Fruit fly (Drosophila melanogaster) whole organism, embryonic: Measurements from ENCODE around the gene Tsr1.

ENCODE experiments used
- CG12219 ChIP-seq: fragments of 200-800 bp; sonication (Bioruptor generic); optimal IDR thresholded peaks from 3 replicates; lab custom pipeline; 2018; ENCODE audit warnings: missing biosample characterization, mild to moderate bottlenecking, missing genetic modification characterization
- CG1647 ChIP-seq: fragments of 200-800 bp; sonication (Bioruptor generic); optimal IDR thresholded peaks from 3 replicates; lab custom pipeline; 2016; ENCODE audit warnings: missing biosample characterization, missing genetic modification characterization
- CG16863 ChIP-seq: fragments of 200-800 bp; sonication (Bioruptor generic); optimal IDR thresholded peaks from 3 replicates; lab custom pipeline; 2016; ENCODE audit warnings: missing biosample characterization, missing genetic modification characterization
- CG18262 ChIP-seq: fragments of 200-800 bp; optimal IDR thresholded peaks from 3 replicates; lab custom pipeline; 2019; ENCODE audit warnings: missing biosample characterization, mild to moderate bottlenecking, missing genetic modification characterization, moderate library complexity
- CG1832 ChIP-seq: fragments of 200-800 bp; sonication (Bioruptor generic); optimal IDR thresholded peaks from 2 replicates; lab custom pipeline; 2017; ENCODE audit warnings: missing biosample characterization, mild to moderate bottlenecking, missing genetic modification characterization, inconsistent platforms
- CG18619 ChIP-seq: fragments of 200-800 bp; sonication (Bioruptor generic); optimal IDR thresholded peaks from 3 replicates; lab custom pipeline; 2017; ENCODE audit warnings: missing biosample characterization, mild to moderate bottlenecking, missing genetic modification characterization
- CG2875 ChIP-seq: fragments of 200-800 bp; sonication (Bioruptor generic); optimal IDR thresholded peaks from 2 replicates; lab custom pipeline; 2017; ENCODE audit warnings: missing biosample characterization, mild to moderate bottlenecking, missing genetic modification characterization, missing genetic modification reagents
- CG32532 ChIP-seq: fragments of 200-800 bp; sonication (Bioruptor generic); IDR thresholded peaks from 2 replicates; pipeline ENCODE4 v1.3.6; 2022; ENCODE audit warnings: missing biosample characterization, missing genetic modification characterization
- CG32767 ChIP-seq: fragments of 200-800 bp; sonication (Bioruptor generic); IDR thresholded peaks from 2 replicates; pipeline ENCODE4 v1.3.6; 2022; ENCODE audit warnings: missing biosample characterization, missing genetic modification characterization
- CG33557 ChIP-seq: fragments of 200-800 bp; sonication (Bioruptor generic); optimal IDR thresholded peaks from 2 replicates; lab custom pipeline; 2019; ENCODE audit warnings: missing biosample characterization, mild to moderate bottlenecking, missing genetic modification characterization, moderate library complexity
- CG3726 ChIP-seq: fragments of 200-800 bp; sonication (Bioruptor generic); IDR thresholded peaks from 3 replicates; pipeline ENCODE4, ENCODE4 v1.3.6; 2022; ENCODE audit warnings: missing biosample characterization, missing genetic modification characterization
- CG43689 ChIP-seq: fragments of 200-800 bp; sonication (Bioruptor generic); IDR thresholded peaks from 2 replicates; pipeline ENCODE4 v1.3.6; 2022; ENCODE audit warnings: missing biosample characterization, missing genetic modification characterization
- CG4820 ChIP-seq: fragments of 200-800 bp; sonication (Bioruptor generic); optimal IDR thresholded peaks from 3 replicates; lab custom pipeline; 2016; ENCODE audit warnings: missing biosample characterization, missing genetic modification characterization
- CG7987 ChIP-seq: fragments of 200-800 bp; sonication (Bioruptor generic); optimal IDR thresholded peaks from 2 replicates; lab custom pipeline; 2018; ENCODE audit warnings: missing biosample characterization, mild to moderate bottlenecking, missing genetic modification characterization, moderate library complexity
- CG8924 ChIP-seq: fragments of 200-800 bp; optimal IDR thresholded peaks from 3 replicates; lab custom pipeline; 2019; ENCODE audit warnings: missing biosample characterization, mild to moderate bottlenecking, missing genetic modification characterization, moderate library complexity
- CG9437 ChIP-seq: fragments of 200-800 bp; sonication (Bioruptor generic); optimal IDR thresholded peaks from 2 replicates; lab custom pipeline; 2018; ENCODE audit warnings: missing biosample characterization, mild to moderate bottlenecking, missing genetic modification characterization
- CG9932 ChIP-seq: fragments of 200-800 bp; sonication (Bioruptor generic); IDR thresholded peaks from 2 replicates; pipeline ENCODE4 v1.3.6; 2022; ENCODE audit warnings: missing biosample characterization, missing genetic modification characterization
- Doc3 ChIP-seq: fragments of 200-800 bp; sonication (Bioruptor generic); IDR thresholded peaks from 3 replicates; pipeline ENCODE4 v1.3.6; 2022; ENCODE audit warnings: missing biosample characterization, missing genetic modification characterization; ENCODE audit not compliant: partially characterized antibody
- ERR ChIP-seq: fragments of 200-800 bp; sonication (Bioruptor generic); optimal IDR thresholded peaks from 2 replicates; lab custom pipeline; 2016; ENCODE audit warnings: missing biosample characterization, missing genetic modification characterization
- Fer1 ChIP-seq: fragments of 200-800 bp; sonication (Bioruptor generic); optimal IDR thresholded peaks from 2 replicates; lab custom pipeline; 2017; ENCODE audit warnings: missing biosample characterization, mild to moderate bottlenecking, missing genetic modification characterization
- H2.0 ChIP-seq: fragments of 200-800 bp; sonication (Bioruptor generic); IDR thresholded peaks from 2 replicates; pipeline ENCODE4 v1.3.6; 2022; ENCODE audit warnings: missing biosample characterization, missing genetic modification characterization
- HmgD ChIP-seq: fragments of 200-800 bp; sonication (Bioruptor generic); optimal IDR thresholded peaks from 3 replicates; lab custom pipeline; 2016; ENCODE audit warnings: missing biosample characterization, missing genetic modification characterization
- Hmx ChIP-seq: fragments of 200-800 bp; sonication (Bioruptor generic); optimal IDR thresholded peaks from 2 replicates; lab custom pipeline; 2016; ENCODE audit warnings: missing biosample characterization, missing genetic modification characterization
- Jarid2 ChIP-seq: fragments of 200-800 bp; sonication (Bioruptor generic); optimal IDR thresholded peaks from 3 replicates; lab custom pipeline; 2017; ENCODE audit warnings: mild to moderate bottlenecking, missing biosample characterization, missing genetic modification reagents, missing genetic modification characterization
- Lhr ChIP-seq: fragments of 200-800 bp; sonication (Bioruptor generic); optimal IDR thresholded peaks from 3 replicates; lab custom pipeline; 2017; ENCODE audit warnings: mild to moderate bottlenecking, missing biosample characterization, missing genetic modification reagents, missing genetic modification characterization
- Meics ChIP-seq: fragments of 200-800 bp; sonication (Bioruptor generic); optimal IDR thresholded peaks from 2 replicates; lab custom pipeline; 2017; ENCODE audit warnings: missing biosample characterization, mild to moderate bottlenecking, missing genetic modification characterization
- Nf-YA ChIP-seq: fragments of 200-800 bp; sonication (Bioruptor generic); IDR thresholded peaks from 2 replicates; pipeline ENCODE4 v1.3.6; 2022; ENCODE audit warnings: missing biosample characterization, missing genetic modification characterization
- NfI ChIP-seq: fragments of 200-800 bp; sonication (Bioruptor generic); optimal IDR thresholded peaks from 3 replicates; lab custom pipeline; 2018; ENCODE audit warnings: missing biosample characterization, mild to moderate bottlenecking, missing genetic modification characterization, moderate library complexity
- Sox100B ChIP-seq: fragments of 200-800 bp; sonication (Bioruptor generic); optimal IDR thresholded peaks from 3 replicates; lab custom pipeline; 2018; ENCODE audit warnings: missing biosample characterization, mild to moderate bottlenecking, missing genetic modification characterization
- Sox102F ChIP-seq: fragments of 200-800 bp; sonication (Bioruptor generic); optimal IDR thresholded peaks from 2 replicates; lab custom pipeline; 2018; ENCODE audit warnings: missing biosample characterization, mild to moderate bottlenecking, missing genetic modification characterization, moderate library complexity
- ac ChIP-seq: fragments of 200-800 bp; sonication (Bioruptor generic); optimal IDR thresholded peaks from 3 replicates; lab custom pipeline; 2017; ENCODE audit warnings: missing biosample characterization, mild to moderate bottlenecking, missing genetic modification characterization
- chn ChIP-seq: fragments of 200-800 bp; sonication (Bioruptor generic); optimal IDR thresholded peaks from 2 replicates; lab custom pipeline; 2016; ENCODE audit warnings: missing biosample characterization, missing genetic modification characterization
- crol ChIP-seq: fragments of 200-800 bp; sonication (Bioruptor generic); IDR thresholded peaks from 2 replicates; pipeline ENCODE4 v1.3.6; 2022; ENCODE audit warnings: missing biosample characterization, missing genetic modification characterization
- dan ChIP-seq: fragments of 200-800 bp; sonication (Bioruptor generic); IDR thresholded peaks from 2 replicates; pipeline ENCODE4 v1.3.6; 2022; ENCODE audit warnings: missing biosample characterization, missing genetic modification characterization
- dimm ChIP-seq: fragments of 200-800 bp; sonication (Bioruptor generic); IDR thresholded peaks from 2 replicates; pipeline ENCODE4 v1.3.6; 2022; ENCODE audit warnings: missing biosample characterization, missing genetic modification characterization
- disco-r ChIP-seq: fragments of 200-800 bp; sonication (Bioruptor generic); optimal IDR thresholded peaks from 2 replicates; lab custom pipeline; 2016; ENCODE audit warnings: missing biosample characterization, missing genetic modification characterization
- gfzf ChIP-seq: fragments of 200-800 bp; sonication (Bioruptor generic); optimal IDR thresholded peaks from 2 replicates; lab custom pipeline; 2016; ENCODE audit warnings: missing biosample characterization, mild to moderate bottlenecking, missing genetic modification characterization, moderate library complexity
- gsb-n ChIP-seq: fragments of 200-800 bp; sonication (Bioruptor generic); optimal IDR thresholded peaks from 3 replicates; lab custom pipeline; 2018; ENCODE audit warnings: missing biosample characterization, mild to moderate bottlenecking, missing genetic modification characterization
- lov ChIP-seq, 2 experiments: fragments of 200-800 bp in 1 of 2; fragments of >200 bp in 1 of 2; sonication (Bioruptor generic) in 1 of 2; IDR thresholded peaks in 1 of 2; optimal IDR thresholded peaks in 1 of 2; 2 replicates in 1 of 2; 3 replicates in 1 of 2; pipeline versions ENCODE4 v1.3.6 to Lab custom; 2017 to 2022; ENCODE audit warnings: missing biosample characterization in 1 of 2, missing genetic modification characterization in 1 of 2
- mirr ChIP-seq: fragments of 200-800 bp; sonication (Bioruptor generic); optimal IDR thresholded peaks from 3 replicates; lab custom pipeline; 2018; ENCODE audit warnings: missing biosample characterization, mild to moderate bottlenecking, missing genetic modification characterization
- oc ChIP-seq: fragments of 200-800 bp; sonication (Bioruptor generic); optimal IDR thresholded peaks from 2 replicates; lab custom pipeline; 2018; ENCODE audit warnings: missing biosample characterization, mild to moderate bottlenecking, missing genetic modification characterization, moderate library complexity
- odd ChIP-seq: fragments of 200-800 bp; sonication (Bioruptor generic); optimal IDR thresholded peaks from 2 replicates; lab custom pipeline; 2017; ENCODE audit warnings: missing biosample characterization, mild to moderate bottlenecking, missing genetic modification characterization
- peb ChIP-seq: fragments of 200-800 bp; sonication (Bioruptor generic); IDR thresholded peaks from 2 replicates; pipeline ENCODE4 v1.3.6; 2022; ENCODE audit warnings: missing biosample characterization, missing genetic modification characterization
- pho ChIP-seq: fragments of 200-800 bp; sonication (Bioruptor generic); optimal IDR thresholded peaks from 2 replicates; lab custom pipeline; 2016; ENCODE audit warnings: missing biosample characterization, missing genetic modification characterization
- psq ChIP-seq: fragments of 200-800 bp; sonication (Bioruptor generic); optimal IDR thresholded peaks from 2 replicates; lab custom pipeline; 2017; ENCODE audit warnings: missing biosample characterization, missing genetic modification characterization
- sob ChIP-seq: fragments of 200-800 bp; sonication (Bioruptor generic); IDR thresholded peaks from 2 replicates; pipeline ENCODE4 v1.3.6; 2022; ENCODE audit warnings: missing biosample characterization, missing genetic modification characterization
- sqz ChIP-seq: fragments of 200-800 bp; sonication (Bioruptor generic); optimal IDR thresholded peaks from 3 replicates; lab custom pipeline; 2018; ENCODE audit warnings: missing biosample characterization, mild to moderate bottlenecking, missing genetic modification characterization
- tup ChIP-seq: fragments of 200-800 bp; sonication (Bioruptor generic); optimal IDR thresholded peaks from 2 replicates; lab custom pipeline; 2016; ENCODE audit warnings: missing biosample characterization, mild to moderate bottlenecking, missing genetic modification characterization, moderate library complexity
- vfl ChIP-seq: fragments of 200-800 bp; sonication (Bioruptor generic); optimal IDR thresholded peaks from 2 replicates; lab custom pipeline; 2016; ENCODE audit warnings: missing biosample characterization, missing genetic modification characterization

Tsr1 gene

dm6 chr3L:21347197-21347831 lies 12.3 kb downstream of the Tsr1 start (continued):
- TF ChIP-seq disco-r (GFP tag; lab: Kevin White, UChicago) = no peak
- no peak for TF ChIP-seq Doc3 (GFP tag; lab: Robert Waterston, UW)
- no peak for TF ChIP-seq Fer1 (GFP tag; lab: Kevin White, UChicago)
- no peak for TF ChIP-seq dimm (GFP tag; lab: Robert Waterston, UW)
- peak; percentile 30 for TF ChIP-seq NfI (GFP tag; lab: Kevin White, UChicago)
- TF ChIP-seq CG4820 (GFP tag; lab: Kevin White, UChicago) = peak; percentile 47
- peak; percentile 53; the same call in 1 of the 2 replicates for TF ChIP-seq H2.0 (GFP tag; lab: Robert Waterston, UW)
- TF ChIP-seq Meics (GFP tag; lab: Kevin White, UChicago) = peak; percentile 46
- 0 out of 3 replicates have a peak, but pooled peaks have one; percentile 46 for TF ChIP-seq CG3726 (GFP tag; lab: Robert Waterston, UW)
- TF ChIP-seq sqz (GFP tag; lab: Kevin White, UChicago) = no peak
- no peak for TF ChIP-seq CG33557
- no peak for TF ChIP-seq CG1832
- TF ChIP-seq dan (GFP tag; lab: Robert Waterston, UW) = no peak
- TF ChIP-seq odd (GFP tag; lab: Kevin White, UChicago) = peak; percentile 16
- TF ChIP-seq Lhr (GFP tag; lab: Kevin White, UChicago) = peak; percentile 28
- TF ChIP-seq oc (tag; lab: Kevin White, UChicago) = peak; percentile 2
- no peak for TF ChIP-seq ERR
- no peak for TF ChIP-seq crol
- peak; percentile 41 for TF ChIP-seq CG18619 (GFP tag; lab: Kevin White, UChicago)
- TF ChIP-seq gfzf = no peak
- TF ChIP-seq ac (GFP tag; lab: Kevin White, UChicago) = no peak
- TF ChIP-seq CG32532 (GFP tag; lab: Robert Waterston, UW) = peak; percentile 55; the same call in 1 of the 2 replicates
- TF ChIP-seq Nf-YA (GFP tag; lab: Robert Waterston, UW) = 0 out of 2 replicates have a peak, but pooled peaks have one; percentile 17
- peak; percentile 9 for TF ChIP-seq CG12219
- TF ChIP-seq gsb-n = peak; percentile 17
- peak; percentile 54 for TF ChIP-seq chn
- TF ChIP-seq CG32767 (GFP tag; lab: Robert Waterston, UW) = no peak
- no peak for TF ChIP-seq psq (GFP tag; lab: Kevin White, UChicago)
- no peak for TF ChIP-seq CG7987 (GFP tag; lab: Kevin White, UChicago)
- peak; percentile 63 for TF ChIP-seq Sox102F (GFP tag; lab: Kevin White, UChicago)
- TF ChIP-seq Sox100B = peak; percentile 67
- 0 out of 2 replicates have a peak, but pooled peaks have one; percentile 12 for TF ChIP-seq CG43689 (GFP tag; lab: Robert Waterston, UW)
- TF ChIP-seq CG9932 (GFP tag; lab: Robert Waterston, UW) = 0 out of 2 replicates have a peak, but pooled peaks have one; percentile 9
- TF ChIP-seq peb (GFP tag; lab: Robert Waterston, UW) = no peak
- TF ChIP-seq vfl (GFP tag; lab: Kevin White, UChicago) = peak; percentile 6
- TF ChIP-seq CG8924 (tag; lab: Kevin White, UChicago) = peak; percentile 23
- peak; percentile 53 for TF ChIP-seq CG9437 (GFP tag; lab: Kevin White, UChicago)
- TF ChIP-seq Hmx = no peak
- TF ChIP-seq HmgD (GFP tag; lab: Kevin White, UChicago) = no peak
- TF ChIP-seq CG16863 (GFP tag; lab: Kevin White, UChicago) = peak; percentile 43
- TF ChIP-seq mirr = no peak
- TF ChIP-seq CG1647 (GFP tag; lab: Kevin White, UChicago) = peak; percentile 33
- TF ChIP-seq lov (optimal IDR thresholded peaks at IDR 0.05; lab: Kevin White, UChicago) = no peak
- TF ChIP-seq lov (GFP tag; IDR thresholded peaks at IDR 0.05; lab: Robert Waterston, UW) = 0 out of 3 replicates have a peak, but pooled peaks have one; percentile 53
- peak; percentile 2 for TF ChIP-seq CG2875
- TF ChIP-seq CG18262 (tag; lab: Kevin White, UChicago) = peak; percentile 70
- peak; percentile 3 for TF ChIP-seq pho (GFP tag; lab: Kevin White, UChicago)
- no peak for TF ChIP-seq tup
- TF ChIP-seq Jarid2 (GFP tag; lab: Kevin White, UChicago) = no peak
- peak; percentile 41 for TF ChIP-seq sob (GFP tag; lab: Robert Waterston, UW)
